Worm (Caenorhabditis elegans) whole organism, late embryonic: ENCODE data around the gene F11G11.13.

ENCODE experiments used
- F13H6.1 ChIP-seq: sonication (generic microtip); optimal IDR thresholded peaks from 2 replicates; lab custom pipeline; 2016; ENCODE audit warnings: missing genetic modification characterization, missing compliant biosample characterization
- ama-1 ChIP-seq: fragments of 150-350 bp; optimal IDR thresholded peaks from 2 replicates; lab custom pipeline; 2014
- ceh-22 ChIP-seq: sonication (generic microtip); optimal IDR thresholded peaks from 2 replicates; lab custom pipeline; 2017; ENCODE audit warnings: missing biosample characterization, missing genetic modification characterization
- ceh-30 ChIP-seq: fragments of 150-350 bp; optimal IDR thresholded peaks from 2 replicates; lab custom pipeline; 2014; ENCODE audit warnings: missing biosample characterization, missing genetic modification characterization
- dmd-4 ChIP-seq: sonication (generic microtip); optimal IDR thresholded peaks from 2 replicates; lab custom pipeline; 2016; ENCODE audit warnings: borderline replicate concordance, missing genetic modification characterization, missing compliant biosample characterization
- hlh-8 ChIP-seq: sonication (generic microtip); optimal IDR thresholded peaks from 2 replicates; lab custom pipeline; 2016; ENCODE audit warnings: missing genotype, missing genetic modification characterization, missing compliant biosample characterization
- pqm-1 ChIP-seq: sonication (generic microtip); optimal IDR thresholded peaks from 2 replicates; lab custom pipeline; 2016; ENCODE audit warnings: missing genetic modification characterization, missing compliant biosample characterization
- zip-5 ChIP-seq: sonication (generic microtip); optimal IDR thresholded peaks from 2 replicates; lab custom pipeline; 2016; ENCODE audit warnings: missing genetic modification characterization, missing compliant biosample characterization

DNA sequence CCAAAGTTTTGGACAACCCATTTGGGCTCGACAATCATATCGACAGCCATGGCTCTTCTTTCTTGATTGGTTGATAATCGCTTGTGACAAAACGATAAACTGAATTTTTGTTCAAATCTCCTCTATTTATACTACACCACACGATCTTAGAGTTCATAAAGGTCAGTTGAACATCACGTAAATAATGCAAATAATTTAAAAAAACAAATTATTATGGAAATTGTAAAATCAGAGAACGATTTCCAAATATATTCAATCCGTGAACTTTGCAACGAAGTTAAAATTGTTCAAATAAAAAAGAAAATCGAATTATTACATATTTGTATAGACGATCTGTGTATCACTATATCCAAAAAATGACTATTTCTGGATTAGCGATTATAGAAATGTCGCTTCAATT, 12.6 kb downstream of the F11G11.13 start, which contains the start of the genes mpst-4 and F11G11.14:
- no peak for TF ChIP-seq ama-1 (lab: Kevin White, UChicago)
- no peak for TF ChIP-seq F13H6.1 (tag; lab: Kevin White, UChicago)
- no peak for TF ChIP-seq ceh-22
- TF ChIP-seq hlh-8 (tag; lab: Kevin White, UChicago), result no peak
- TF ChIP-seq ceh-30 (tag; lab: Kevin White, UChicago), result no peak
- TF ChIP-seq pqm-1 (tag; lab: Kevin White, UChicago), result no peak
- no peak for TF ChIP-seq zip-5
- TF ChIP-seq dmd-4 (tag; lab: Kevin White, UChicago), result no peak
